Worm (Caenorhabditis elegans): ENCODE data around the gene grl-4.

grl-4 gene

DNA sequence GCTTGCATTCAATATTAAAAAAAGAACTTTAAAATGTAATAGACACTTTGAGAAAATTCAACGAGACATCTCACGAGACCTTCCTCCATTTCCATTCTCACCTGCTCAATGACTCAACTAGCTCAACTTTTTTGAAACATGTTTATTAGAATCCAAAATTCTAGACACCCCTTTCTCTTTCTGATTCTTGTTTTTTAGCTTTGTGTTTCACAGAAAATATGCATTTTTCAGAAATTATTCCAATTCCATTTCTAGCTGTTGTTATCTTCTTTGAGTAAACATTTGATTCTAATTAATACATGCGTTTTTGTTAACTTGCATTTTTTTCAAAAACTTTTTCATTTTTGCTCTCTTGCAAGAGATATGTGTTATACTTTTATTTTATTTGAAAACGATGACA is 9.1 kb downstream of the grl-4 start:
- TF ChIP-seq lin-32 (GFP tag; optimal IDR thresholded peaks at IDR 0.05): no peak
- TF ChIP-seq nhr-2 (tag; optimal IDR thresholded peaks at IDR 0.05): no peak
- TF ChIP-seq ztf-11 (tag; optimal IDR thresholded peaks at IDR 0.05): no peak
- TF ChIP-seq sptf-1 (tag; optimal IDR thresholded peaks at IDR 0.05): no peak
- TF ChIP-seq M03D4.4 (tag; optimal IDR thresholded peaks at IDR 0.05): no peak
- no peak for TF ChIP-seq mls-2 (tag; optimal IDR thresholded peaks at IDR 0.05)
- no peak for TF ChIP-seq flh-1 (GFP tag; optimal IDR thresholded peaks at IDR 0.05)
- no peak for TF ChIP-seq snpc-4 (tag; optimal IDR thresholded peaks at IDR 0.05)
- no peak for TF ChIP-seq nhr-237 (tag; optimal IDR thresholded peaks at IDR 0.05)
- TF ChIP-seq drap-1 (GFP tag; optimal IDR thresholded peaks at IDR 0.05): no peak
- TF ChIP-seq zip-8 (tag; optimal IDR thresholded peaks at IDR 0.05): no peak
- TF ChIP-seq elt-1 (tag; optimal IDR thresholded peaks at IDR 0.05; ENCODE audit: borderline replicate concordance, insufficient read depth): no peak
- TF ChIP-seq lsy-2 (tag; optimal IDR thresholded peaks at IDR 0.05): no peak
- TF ChIP-seq elt-3 (tag; optimal IDR thresholded peaks at IDR 0.05): no peak
- TF ChIP-seq unc-62 (GFP tag; optimal IDR thresholded peaks at IDR 0.05): no peak
- no peak for TF ChIP-seq nhr-12 (tag; optimal IDR thresholded peaks at IDR 0.05)
- TF ChIP-seq unc-120 (tag; optimal IDR thresholded peaks at IDR 0.05; ENCODE audit: poor library complexity, severe bottlenecking): no peak
- no peak for TF ChIP-seq sem-2 (GFP tag; optimal IDR thresholded peaks at IDR 0.05)
- TF ChIP-seq bed-3 (GFP tag; optimal IDR thresholded peaks at IDR 0.05): no peak

DNA sequence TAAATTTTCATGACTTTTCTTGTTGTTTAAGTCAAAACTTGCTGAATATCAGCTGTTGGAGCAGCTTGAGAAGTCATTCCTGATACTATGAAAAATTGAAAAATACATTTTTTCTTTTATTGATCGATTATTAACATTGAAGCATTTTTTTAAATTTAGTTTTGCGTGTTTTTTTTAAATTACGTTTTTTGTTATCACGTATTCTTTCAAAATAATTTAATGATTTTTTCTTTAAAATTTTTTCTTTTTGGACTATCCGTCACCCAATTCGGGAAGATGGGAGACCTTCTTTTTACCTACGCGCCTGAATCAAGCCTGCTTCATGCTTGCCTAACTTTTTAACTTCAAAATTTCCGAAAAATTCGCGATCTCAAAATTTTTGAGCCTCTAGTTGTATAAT is 16.4 kb downstream of the grl-4 start, which contains the start of gene F42C5.5:
Gene F42C5.5 (minus strand): TSS at position 101 of the 400 bp plus-strand sequence.
- TF ChIP-seq drap-1 (GFP tag; optimal IDR thresholded peaks at IDR 0.05) (no peak), elt-1 (tag; optimal IDR thresholded peaks at IDR 0.05; ENCODE audit: borderline replicate concordance, insufficient read depth) (no peak), nhr-12 (tag; optimal IDR thresholded peaks at IDR 0.05) (no peak), mep-1 (tag; optimal IDR thresholded peaks at IDR 0.05) (no peak), tbx-8 (GFP tag; optimal IDR thresholded peaks at IDR 0.05) (no peak), lsy-2 (tag; optimal IDR thresholded peaks at IDR 0.05) (no peak), lin-32 (GFP tag; optimal IDR thresholded peaks at IDR 0.05) (no peak), lin-13 (tag; optimal IDR thresholded peaks at IDR 0.05) (no peak), sptf-1 (tag; optimal IDR thresholded peaks at IDR 0.05) (no peak), unc-39 (tag; optimal IDR thresholded peaks at IDR 0.05) (no peak), bed-3 (GFP tag; optimal IDR thresholded peaks at IDR 0.05) (no peak), elt-3 (tag; optimal IDR thresholded peaks at IDR 0.05) (no peak), cnd-1 (tag; optimal IDR thresholded peaks at IDR 0.05) (no peak), ztf-11 (tag; optimal IDR thresholded peaks at IDR 0.05) (no peak), pha-4 (tag; optimal IDR thresholded peaks at IDR 0.05) (no peak), ceh-39 (tag; optimal IDR thresholded peaks at IDR 0.05) (no peak), nhr-2 (tag; optimal IDR thresholded peaks at IDR 0.05) (no peak), unc-62 (GFP tag; optimal IDR thresholded peaks at IDR 0.05) (no peak), nhr-28 (tag; optimal IDR thresholded peaks at IDR 0.05) (no peak), snpc-4 (tag; optimal IDR thresholded peaks at IDR 0.05) (no peak)

DNA sequence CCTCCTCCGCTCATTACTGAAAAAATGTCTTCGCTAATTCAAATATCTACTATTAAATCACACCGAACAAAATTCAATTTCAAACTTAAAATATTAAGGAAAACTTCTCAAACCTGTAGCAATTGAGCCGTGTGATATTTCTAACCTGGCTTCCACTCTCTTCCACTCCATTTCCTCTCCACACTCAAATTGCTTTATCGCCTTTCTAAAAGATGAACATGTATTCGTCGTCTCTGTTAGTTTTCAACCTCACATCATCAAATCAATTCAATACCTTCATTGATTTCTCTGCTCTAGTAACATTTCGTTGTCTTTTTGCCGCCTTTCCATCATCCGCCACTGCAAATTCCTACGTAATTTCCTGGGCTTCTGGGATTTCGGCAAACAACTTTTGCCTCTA is 18.6 kb downstream of the grl-4 start, which contains the start of gene F42C5.4:
Gene F42C5.4 (minus strand): TSS at position 171 of the 400 bp plus-strand sequence.
- TF ChIP-seq zip-8 (tag; optimal IDR thresholded peaks at IDR 0.05) (no peak), flh-1 (GFP tag; optimal IDR thresholded peaks at IDR 0.05) (no peak), nhr-28 (tag; optimal IDR thresholded peaks at IDR 0.05) (no peak), bed-3 (GFP tag; optimal IDR thresholded peaks at IDR 0.05) (no peak), lin-32 (GFP tag; optimal IDR thresholded peaks at IDR 0.05) (no peak), ces-1 (GFP tag; optimal IDR thresholded peaks at IDR 0.05) (no peak), mab-5 (tag; optimal IDR thresholded peaks at IDR 0.05) (no peak), snpc-4 (tag; optimal IDR thresholded peaks at IDR 0.05) (no peak), ceh-39 (tag; optimal IDR thresholded peaks at IDR 0.05) (no peak), unc-120 (tag; optimal IDR thresholded peaks at IDR 0.05; ENCODE audit: poor library complexity, severe bottlenecking) (no peak), blmp-1 (tag; optimal IDR thresholded peaks at IDR 0.05) (no peak), sptf-1 (tag; optimal IDR thresholded peaks at IDR 0.05) (no peak), mls-2 (tag; optimal IDR thresholded peaks at IDR 0.05) (no peak), mep-1 (tag; optimal IDR thresholded peaks at IDR 0.05) (no peak), nhr-2 (tag; optimal IDR thresholded peaks at IDR 0.05) (no peak), ceh-83 (GFP tag; optimal IDR thresholded peaks at IDR 0.05) (no peak), elt-3 (tag; optimal IDR thresholded peaks at IDR 0.05) (no peak), ham-2 (GFP tag; optimal IDR thresholded peaks at IDR 0.05) (no peak), nhr-237 (tag; optimal IDR thresholded peaks at IDR 0.05) (no peak)

DNA sequence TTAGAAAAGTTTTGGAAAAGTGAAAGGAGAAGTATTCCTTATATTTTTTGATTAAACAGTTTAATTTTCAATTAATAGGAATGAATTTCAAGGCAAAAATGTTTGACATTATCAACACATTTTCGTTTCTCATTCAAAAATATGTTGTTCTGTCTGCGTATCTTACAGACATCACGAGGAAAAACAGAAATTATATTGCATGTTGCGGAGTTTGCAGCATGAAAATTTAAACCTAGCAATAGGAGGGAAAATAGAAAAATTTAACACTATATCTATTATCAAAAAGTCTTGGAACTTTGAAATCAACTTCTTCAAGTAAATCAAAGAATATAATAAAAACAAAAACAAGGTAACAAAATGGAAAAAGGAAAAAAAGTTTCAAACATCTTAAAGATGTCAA is 19.5 kb downstream of the grl-4 start:
- TF ChIP-seq lin-32 (GFP tag; optimal IDR thresholded peaks at IDR 0.05) (no peak), unc-39 (tag; optimal IDR thresholded peaks at IDR 0.05) (no peak), unc-120 (tag; optimal IDR thresholded peaks at IDR 0.05; ENCODE audit: poor library complexity, severe bottlenecking) (no peak), nhr-2 (tag; optimal IDR thresholded peaks at IDR 0.05) (no peak), flh-1 (GFP tag; optimal IDR thresholded peaks at IDR 0.05) (no peak), elt-1 (tag; optimal IDR thresholded peaks at IDR 0.05; ENCODE audit: borderline replicate concordance, insufficient read depth) (no peak), bed-3 (GFP tag; optimal IDR thresholded peaks at IDR 0.05) (no peak), ceh-39 (tag; optimal IDR thresholded peaks at IDR 0.05) (no peak), zip-8 (tag; optimal IDR thresholded peaks at IDR 0.05) (no peak), hlh-1 (tag; optimal IDR thresholded peaks at IDR 0.05) (no peak), ces-1 (GFP tag; optimal IDR thresholded peaks at IDR 0.05) (no peak), sem-2 (GFP tag; optimal IDR thresholded peaks at IDR 0.05) (no peak), lsy-2 (tag; optimal IDR thresholded peaks at IDR 0.05) (no peak), sptf-1 (tag; optimal IDR thresholded peaks at IDR 0.05) (no peak), nhr-76 (tag; optimal IDR thresholded peaks at IDR 0.05) (no peak), snpc-4 (tag; optimal IDR thresholded peaks at IDR 0.05) (no peak), ceh-43 (GFP tag; optimal IDR thresholded peaks at IDR 0.05) (no peak), nhr-237 (tag; optimal IDR thresholded peaks at IDR 0.05) (no peak)

Data from whole organism, mixed stage, embryonic.